Fruit fly (Drosophila melanogaster) whole organism, embryonic: ENCODE data around the gene RhoGAP100F.
A peak's percentile ranks its signal among the peaks of the same experiment; 100 is the strongest.

Experiments
- Ada2b ChIP-seq: fragments of 200-800 bp; sonication (Bioruptor generic); IDR thresholded peaks from 2 replicates; pipeline ENCODE4 v1.3.6; 2022; ENCODE audit warnings: missing biosample characterization, missing genetic modification characterization
- Bdp1 ChIP-seq: fragments of 200-800 bp; sonication (Bioruptor generic); optimal IDR thresholded peaks from 3 replicates; lab custom pipeline; 2016; ENCODE audit warnings: missing biosample characterization, missing genetic modification characterization
- CG10267 ChIP-seq: fragments of 200-800 bp; sonication (Bioruptor generic); optimal IDR thresholded peaks from 2 replicates; lab custom pipeline; 2018; ENCODE audit warnings: missing biosample characterization, mild to moderate bottlenecking, missing genetic modification characterization, moderate library complexity
- CG10462 ChIP-seq: fragments of 200-800 bp; sonication (Bioruptor generic); optimal IDR thresholded peaks from 2 replicates; lab custom pipeline; 2016; ENCODE audit warnings: missing biosample characterization, missing genetic modification characterization
- CG14860 ChIP-seq: fragments of 200-800 bp; sonication (Bioruptor generic); IDR thresholded peaks from 3 replicates; pipeline ENCODE4 v1.3.6; 2022; ENCODE audit warnings: missing biosample characterization, missing genetic modification characterization; ENCODE audit not compliant: partially characterized antibody
- CG15011 ChIP-seq: fragments of 200-800 bp; sonication (Bioruptor generic); optimal IDR thresholded peaks from 3 replicates; lab custom pipeline; 2018; ENCODE audit warnings: missing biosample characterization, mild to moderate bottlenecking, missing genetic modification characterization
- CG16863 ChIP-seq: fragments of 200-800 bp; sonication (Bioruptor generic); optimal IDR thresholded peaks from 3 replicates; lab custom pipeline; 2016; ENCODE audit warnings: missing biosample characterization, missing genetic modification characterization
- CG18599 ChIP-seq: fragments of 200-800 bp; sonication (Bioruptor generic); optimal IDR thresholded peaks from 3 replicates; lab custom pipeline; 2017; ENCODE audit warnings: missing biosample characterization, missing genetic modification characterization, mild to moderate bottlenecking, moderate library complexity, missing genetic modification reagents
- CG3838 ChIP-seq: fragments of 200-800 bp; sonication (Bioruptor generic); optimal IDR thresholded peaks from 3 replicates; lab custom pipeline; 2016; ENCODE audit warnings: missing biosample characterization, missing genetic modification characterization
- CG4328 ChIP-seq: fragments of 200-800 bp; sonication (Bioruptor generic); optimal IDR thresholded peaks from 3 replicates; lab custom pipeline; 2017; ENCODE audit warnings: missing biosample characterization, missing genetic modification reagents, missing genetic modification characterization
- CG6272 ChIP-seq: fragments of 200-800 bp; sonication (Bioruptor generic); IDR thresholded peaks from 2 replicates; pipeline ENCODE4 v1.3.6; 2022; ENCODE audit warnings: missing biosample characterization, missing genetic modification characterization
- CG8281 ChIP-seq: fragments of 200-800 bp; sonication (Bioruptor generic); optimal IDR thresholded peaks from 2 replicates; lab custom pipeline; 2018; ENCODE audit warnings: missing biosample characterization, mild to moderate bottlenecking, missing genetic modification characterization, moderate library complexity
- CG8290 ChIP-seq, 3 experiments: fragments of 200-800 bp; sonication (Bioruptor generic); optimal IDR thresholded peaks; 2 replicates each; lab custom pipeline; 2016 to 2019; ENCODE audit warnings: missing biosample characterization in 3 of 3, missing genetic modification characterization in 3 of 3, mild to moderate bottlenecking in 2 of 3, moderate library complexity in 1 of 3
- CG9797 ChIP-seq: fragments of 200-800 bp; sonication (Bioruptor generic); optimal IDR thresholded peaks from 3 replicates; lab custom pipeline; 2018; ENCODE audit warnings: missing biosample characterization, mild to moderate bottlenecking, missing genetic modification characterization
- D19B ChIP-seq: fragments of 200-800 bp; sonication (Bioruptor generic); optimal IDR thresholded peaks from 2 replicates; lab custom pipeline; 2017; ENCODE audit warnings: missing biosample characterization, mild to moderate bottlenecking, missing genetic modification characterization
- Dll ChIP-seq: fragments of 200-800 bp; sonication (Bioruptor generic); IDR thresholded peaks from 4 replicates; pipeline ENCODE4 v1.3.6; 2022; ENCODE audit warnings: missing biosample characterization, missing genetic modification characterization; ENCODE audit not compliant: partially characterized antibody
- Doc2 ChIP-seq: fragments of 200-800 bp; sonication (Bioruptor generic); IDR thresholded peaks from 2 replicates; pipeline ENCODE4 v1.3.6; 2022; ENCODE audit warnings: missing biosample characterization, missing genetic modification characterization
- HLH4C ChIP-seq: fragments of 200-800 bp; sonication (Bioruptor generic); IDR thresholded peaks from 3 replicates; pipeline ENCODE4 v1.3.6; 2022; ENCODE audit warnings: missing biosample characterization, missing genetic modification characterization; ENCODE audit not compliant: partially characterized antibody
- Hand ChIP-seq: fragments of 200-800 bp; sonication (Bioruptor generic); optimal IDR thresholded peaks from 2 replicates; lab custom pipeline; 2017; ENCODE audit warnings: mild to moderate bottlenecking, missing biosample characterization, missing genetic modification reagents, missing genetic modification characterization
- Jarid2 ChIP-seq: fragments of 200-800 bp; sonication (Bioruptor generic); optimal IDR thresholded peaks from 3 replicates; lab custom pipeline; 2017; ENCODE audit warnings: mild to moderate bottlenecking, missing biosample characterization, missing genetic modification reagents, missing genetic modification characterization
- NC2β ChIP-seq: fragments of 200-800 bp; sonication (Bioruptor generic); optimal IDR thresholded peaks from 2 replicates; lab custom pipeline; 2016; ENCODE audit warnings: missing biosample characterization, missing genetic modification characterization
- PHDP ChIP-seq: fragments of 200-800 bp; sonication (Bioruptor generic); optimal IDR thresholded peaks from 3 replicates; lab custom pipeline; 2018; ENCODE audit warnings: missing biosample characterization, mild to moderate bottlenecking, missing genetic modification characterization, moderate library complexity
- Poxn ChIP-seq: fragments of 200-800 bp; sonication (Bioruptor generic); IDR thresholded peaks from 2 replicates; pipeline ENCODE4 v1.3.6; 2022; ENCODE audit warnings: missing biosample characterization, missing genetic modification characterization
- Six4 ChIP-seq: fragments of 200-800 bp; sonication (Bioruptor generic); optimal IDR thresholded peaks from 2 replicates; lab custom pipeline; 2016; ENCODE audit warnings: missing biosample characterization, missing genetic modification characterization
- Stat92E ChIP-seq, 3 experiments: fragments of >200 bp in 2 of 3; fragments of 200-800 bp in 1 of 3; sonication (Bioruptor generic) in 1 of 3; optimal IDR thresholded peaks; 2 replicates each; lab custom pipeline; 2017 to 2019; ENCODE audit warnings: missing biosample characterization in 3 of 3, missing genetic modification characterization in 3 of 3, mild to moderate bottlenecking in 1 of 3, moderate library complexity in 1 of 3
- TFAM ChIP-seq: fragments of 200-800 bp; sonication (Bioruptor generic); optimal IDR thresholded peaks from 2 replicates; lab custom pipeline; 2017; ENCODE audit warnings: missing biosample characterization, missing genetic modification characterization, inconsistent platforms
- Xrp1 ChIP-seq: fragments of 200-800 bp; sonication (Bioruptor generic); IDR thresholded peaks from 2 replicates; pipeline ENCODE4 v1.3.6; 2022; ENCODE audit warnings: missing biosample characterization, missing genetic modification characterization
- caup ChIP-seq: fragments of 200-800 bp; sonication (Bioruptor generic); optimal IDR thresholded peaks from 3 replicates; lab custom pipeline; 2017; ENCODE audit warnings: missing biosample characterization, mild to moderate bottlenecking, missing genetic modification characterization, moderate library complexity; ENCODE audit not compliant: severe bottlenecking
- chm ChIP-seq: fragments of 200-800 bp; sonication (Bioruptor generic); IDR thresholded peaks from 2 replicates; pipeline ENCODE4 v1.3.6; 2022; ENCODE audit warnings: missing biosample characterization, missing genetic modification characterization
- chn ChIP-seq: fragments of 200-800 bp; sonication (Bioruptor generic); optimal IDR thresholded peaks from 2 replicates; lab custom pipeline; 2016; ENCODE audit warnings: missing biosample characterization, missing genetic modification characterization
- crol ChIP-seq: fragments of 200-800 bp; sonication (Bioruptor generic); IDR thresholded peaks from 2 replicates; pipeline ENCODE4 v1.3.6; 2022; ENCODE audit warnings: missing biosample characterization, missing genetic modification characterization
- cwo ChIP-seq: fragments of 200-800 bp; sonication (Bioruptor generic); optimal IDR thresholded peaks from 3 replicates; lab custom pipeline; 2017; ENCODE audit warnings: missing biosample characterization, missing genetic modification characterization, mild to moderate bottlenecking, moderate library complexity, missing genetic modification reagents
- en ChIP-seq: fragments of 200-800 bp; sonication (Bioruptor generic); optimal IDR thresholded peaks from 2 replicates; lab custom pipeline; 2016; ENCODE audit warnings: missing biosample characterization, missing genetic modification characterization
- fd102C ChIP-seq: fragments of 200-800 bp; sonication (Bioruptor generic); optimal IDR thresholded peaks from 2 replicates; lab custom pipeline; 2018; ENCODE audit warnings: missing biosample characterization, mild to moderate bottlenecking, missing genetic modification characterization, moderate library complexity
- gcm ChIP-seq: fragments of 200-800 bp; sonication (Bioruptor generic); optimal IDR thresholded peaks from 2 replicates; lab custom pipeline; 2019; ENCODE audit warnings: missing biosample characterization, mild to moderate bottlenecking, missing genetic modification characterization, moderate library complexity
- gcm2 ChIP-seq: fragments of 200-800 bp; sonication (Bioruptor generic); optimal IDR thresholded peaks from 2 replicates; lab custom pipeline; 2016; ENCODE audit warnings: missing biosample characterization, missing genetic modification characterization
- jing ChIP-seq: fragments of 200-800 bp; sonication (Bioruptor generic); optimal IDR thresholded peaks from 2 replicates; lab custom pipeline; 2018; ENCODE audit warnings: missing biosample characterization, mild to moderate bottlenecking, missing genetic modification characterization
- org-1 ChIP-seq: fragments of 200-800 bp; sonication (Bioruptor generic); optimal IDR thresholded peaks from 2 replicates; lab custom pipeline; 2017; ENCODE audit warnings: missing biosample characterization, missing genetic modification characterization
- p53 ChIP-seq: fragments of 200-800 bp; sonication (Bioruptor generic); optimal IDR thresholded peaks from 2 replicates; lab custom pipeline; 2016; ENCODE audit warnings: missing biosample characterization, missing genetic modification characterization
- peb ChIP-seq: fragments of 200-800 bp; sonication (Bioruptor generic); IDR thresholded peaks from 2 replicates; pipeline ENCODE4 v1.3.6; 2022; ENCODE audit warnings: missing biosample characterization, missing genetic modification characterization
- repo ChIP-seq: fragments of 200-800 bp; sonication (Bioruptor generic); optimal IDR thresholded peaks from 2 replicates; lab custom pipeline; 2016; ENCODE audit warnings: missing biosample characterization, missing genetic modification characterization
- so ChIP-seq: fragments of 200-800 bp; sonication (Bioruptor generic); IDR thresholded peaks from 3 replicates; pipeline ENCODE4 v1.3.6; 2022; ENCODE audit warnings: missing biosample characterization, missing genetic modification characterization
- tap ChIP-seq: fragments of 200-800 bp; optimal IDR thresholded peaks from 3 replicates; lab custom pipeline; 2019; ENCODE audit warnings: missing biosample characterization, mild to moderate bottlenecking, missing genetic modification characterization, moderate library complexity
- trem ChIP-seq: fragments of 200-800 bp; optimal IDR thresholded peaks from 3 replicates; lab custom pipeline; 2019; ENCODE audit warnings: missing biosample characterization, mild to moderate bottlenecking, missing genetic modification characterization, moderate library complexity
- trh ChIP-seq: fragments of 200-800 bp; sonication (Bioruptor generic); optimal IDR thresholded peaks from 2 replicates; lab custom pipeline; 2016; ENCODE audit warnings: missing biosample characterization, missing genetic modification characterization
- ttk ChIP-seq: fragments of 200-800 bp; sonication (Bioruptor generic); IDR thresholded peaks from 2 replicates; pipeline ENCODE4 v2.1.2; 2022; ENCODE audit warnings: missing biosample characterization, missing genetic modification characterization
- tx ChIP-seq: fragments of 200-800 bp; sonication (Bioruptor generic); optimal IDR thresholded peaks from 2 replicates; lab custom pipeline; 2016; ENCODE audit warnings: missing biosample characterization, missing genetic modification characterization
- zen ChIP-seq: fragments of 200-800 bp; sonication (Bioruptor generic); optimal IDR thresholded peaks from 3 replicates; lab custom pipeline; 2018; ENCODE audit warnings: missing biosample characterization, mild to moderate bottlenecking, missing genetic modification characterization, moderate library complexity

RhoGAP100F gene

DNA sequence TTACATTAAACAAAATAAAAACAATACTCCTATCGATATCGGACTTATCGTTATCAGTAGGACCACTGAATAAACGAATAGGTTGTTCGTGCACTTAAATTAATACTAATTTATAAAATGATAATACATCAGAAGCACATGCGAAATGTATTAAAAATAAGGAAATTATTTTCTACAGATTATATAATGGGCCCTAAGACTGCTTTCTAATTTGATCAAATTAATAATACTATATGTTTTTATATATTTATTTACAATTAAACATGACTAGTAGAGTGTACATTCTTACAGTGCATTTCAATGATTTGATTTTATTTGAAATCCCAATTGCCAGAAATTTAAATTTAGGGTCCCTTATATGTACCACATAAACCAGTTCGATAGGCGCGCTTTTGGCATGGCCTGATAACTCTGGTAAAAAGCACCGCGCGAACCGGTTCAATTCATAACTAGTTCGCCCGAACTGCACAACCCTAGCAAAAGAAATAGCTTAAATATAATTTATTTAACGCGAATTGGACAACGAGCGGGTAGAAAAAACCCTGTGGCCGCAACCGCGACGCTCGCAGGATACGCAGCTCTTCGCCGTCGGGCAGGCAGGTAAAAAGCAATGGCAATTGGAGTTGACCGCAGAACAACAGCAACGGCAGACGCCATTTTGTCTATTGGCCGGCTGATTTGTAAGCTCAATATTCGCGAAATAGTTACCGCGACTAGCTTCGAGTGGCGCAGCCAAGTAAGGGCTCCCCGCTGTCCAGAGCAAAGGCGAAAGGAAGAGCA lies 35.6 kb upstream of the RhoGAP100F start, which contains the start of the genes CG2126 and faf (continued):
- TF ChIP-seq CG14860 (GFP tag; lab: Robert Waterston, UW) (peak; percentile 33; the same call in 2 of the 3 replicates), HLH4C (GFP tag; lab: Robert Waterston, UW) (peak; percentile 62; the same call in 2 of the 3 replicates), CG8290 (GFP tag; optimal IDR thresholded peaks at IDR 0.05; lab: Kevin White, UChicago) (peak; percentile 44), CG8290 (tag; optimal IDR thresholded peaks at IDR 0.05; lab: Kevin White, UChicago) (no peak), tap (tag; lab: Kevin White, UChicago) (no peak), CG16863 (GFP tag; lab: Kevin White, UChicago) (peak; percentile 13), peb (no peak), Poxn (GFP tag; lab: Robert Waterston, UW) (peak; percentile 47), Stat92E (GFP tag; optimal IDR thresholded peaks at IDR 0.05; lab: Kevin White, UChicago) (no peak), p53 (GFP tag; lab: Kevin White, UChicago) (no peak), Bdp1 (GFP tag; lab: Kevin White, UChicago) (peak; percentile 46), Xrp1 (GFP tag; lab: Robert Waterston, UW) (peak; percentile 77; the same call in 1 of the 2 replicates), zen (tag; lab: Kevin White, UChicago) (peak; percentile 64), CG4328 (GFP tag; lab: Kevin White, UChicago) (peak; percentile 73), chm (GFP tag; lab: Robert Waterston, UW) (peak; percentile 51; the same call in 1 of the 2 replicates), caup (GFP tag; lab: Kevin White, UChicago) (peak; percentile 73), PHDP (peak; percentile 82), trh (GFP tag; lab: Kevin White, UChicago) (peak; percentile 63), gcm (GFP tag; lab: Kevin White, UChicago) (peak; percentile 73), Hand (GFP tag; lab: Kevin White, UChicago) (peak; percentile 23), CG15011 (GFP tag; lab: Kevin White, UChicago) (peak; percentile 59), NC2β (GFP tag; lab: Kevin White, UChicago) (peak; percentile 49), CG6272 (GFP tag; lab: Robert Waterston, UW) (peak; percentile 66; the same call in 1 of the 2 replicates), trem (tag; lab: Kevin White, UChicago) (peak; percentile 80), CG8281 (tag; lab: Kevin White, UChicago) (peak; percentile 49), Dll (GFP tag; lab: Robert Waterston, UW) (peak; percentile 63; the same call in 3 of the 4 replicates), CG3838 (no peak), CG9797 (GFP tag; lab: Kevin White, UChicago) (peak; percentile 30), gcm2 (GFP tag; lab: Kevin White, UChicago) (no peak), Ada2b (GFP tag; lab: Robert Waterston, UW) (peak; percentile 68), en (no peak), D19B (GFP tag; lab: Kevin White, UChicago) (peak; percentile 43), ttk (peak; percentile 88), chn (GFP tag; lab: Kevin White, UChicago) (peak; percentile 68), cwo (GFP tag; lab: Kevin White, UChicago) (peak; percentile 52), repo (GFP tag; lab: Kevin White, UChicago) (peak; percentile 17), tx (peak; percentile 16), Jarid2 (GFP tag; lab: Kevin White, UChicago) (no peak), so (peak; percentile 37; the same call in 1 of the 3 replicates), TFAM (GFP tag; lab: Kevin White, UChicago) (no peak), CG10462 (peak; percentile 56), CG10267 (tag; lab: Kevin White, UChicago) (peak; percentile 80), Six4 (GFP tag; lab: Kevin White, UChicago) (peak; percentile 70), fd102C (no peak), jing (GFP tag; lab: Kevin White, UChicago) (no peak), org-1 (GFP tag; lab: Kevin White, UChicago) (peak; percentile 11), CG18599 (no peak), crol (GFP tag; lab: Robert Waterston, UW) (no peak), Doc2 (GFP tag; lab: Robert Waterston, UW) (no peak)
